Worm (Caenorhabditis elegans): ENCODE data around the gene ZC373.2.

- TF ChIP-seq hlh-1 (tag; optimal IDR thresholded peaks at IDR 0.05): no peak
- TF ChIP-seq flh-1 (GFP tag; optimal IDR thresholded peaks at IDR 0.05): no peak
- TF ChIP-seq lin-13 (tag; optimal IDR thresholded peaks at IDR 0.05): no peak
- no peak for TF ChIP-seq nhr-237 (tag; optimal IDR thresholded peaks at IDR 0.05)
- no peak for TF ChIP-seq elt-3 (tag; optimal IDR thresholded peaks at IDR 0.05)
- no peak for TF ChIP-seq lsy-2 (tag; optimal IDR thresholded peaks at IDR 0.05)
- TF ChIP-seq ztf-11 (tag; optimal IDR thresholded peaks at IDR 0.05): no peak
- no peak for TF ChIP-seq unc-39 (tag; optimal IDR thresholded peaks at IDR 0.05)
- TF ChIP-seq mab-5 (tag; optimal IDR thresholded peaks at IDR 0.05): no peak
- no peak for TF ChIP-seq nhr-76 (tag; optimal IDR thresholded peaks at IDR 0.05)
- TF ChIP-seq nhr-28 (tag; optimal IDR thresholded peaks at IDR 0.05): no peak
- no peak for TF ChIP-seq sem-2 (GFP tag; optimal IDR thresholded peaks at IDR 0.05)
- no peak for TF ChIP-seq ces-1 (GFP tag; optimal IDR thresholded peaks at IDR 0.05)
Measured at ce11 chrX:10095145-10095544, 36.9 kb upstream of the ZC373.2 start, which contains the start of gene flp-2.

Measured in whole organism, mixed stage, embryonic.